Worm (Caenorhabditis elegans) whole organism, L1 larva: ENCODE data around the gene C25E10.13.

Source experiments
- C16A3.4 ChIP-seq: fragments of 150-350 bp; optimal IDR thresholded peaks from 2 replicates; lab custom pipeline; 2014; ENCODE audit warnings: missing biosample characterization, missing genetic modification characterization
- C34B4.2 ChIP-seq: sonication (generic microtip); optimal IDR thresholded peaks from 2 replicates; lab custom pipeline; 2017; ENCODE audit warnings: mild to moderate bottlenecking, missing genetic modification characterization, missing compliant biosample characterization
- aly-2 ChIP-seq: fragments of 150-350 bp; optimal IDR thresholded peaks from 2 replicates; lab custom pipeline; 2014; ENCODE audit warnings: missing biosample characterization, missing genetic modification characterization
- dpl-1 ChIP-seq, 3 experiments: fragments of 150-350 bp in 2 of 3; sonication (generic microtip) in 1 of 3; optimal IDR thresholded peaks; 2 replicates each; lab custom pipeline; 2014 to 2017; ENCODE audit warnings: missing biosample characterization in 3 of 3, missing genetic modification characterization in 3 of 3, missing genetic modification reagents in 3 of 3
- dsc-1 ChIP-seq: sonication (generic microtip); optimal IDR thresholded peaks from 2 replicates; lab custom pipeline; 2016; ENCODE audit warnings: mild to moderate bottlenecking, missing genetic modification characterization, missing compliant biosample characterization
- egl-27 ChIP-seq, 2 experiments: fragments of 150-350 bp in 1 of 2; sonication (generic microtip); optimal IDR thresholded peaks; 3 replicates each; lab custom pipeline; 2017 to 2018; ENCODE audit warnings: missing biosample characterization in 2 of 2, missing genetic modification characterization in 2 of 2, missing genetic modification reagents in 2 of 2
- fkh-10 ChIP-seq: sonication (generic microtip); optimal IDR thresholded peaks from 2 replicates; lab custom pipeline; 2017; ENCODE audit warnings: missing biosample characterization, missing genetic modification reagents, missing genetic modification characterization
- lin-14 ChIP-seq: fragments of 200-800 bp; sonication (Bioruptor generic); optimal IDR thresholded peaks from 2 replicates; lab custom pipeline; 2018; ENCODE audit warnings: mild to moderate bottlenecking, missing genetic modification characterization, moderate library complexity, missing compliant biosample characterization
- lin-39 ChIP-seq: fragments of 150-350 bp; optimal IDR thresholded peaks from 2 replicates; lab custom pipeline; 2014; ENCODE audit warnings: missing biosample characterization, missing genetic modification reagents, missing genetic modification characterization
- mdl-1 ChIP-seq, 2 experiments: fragments of 150-350 bp; optimal IDR thresholded peaks; 2 replicates each; lab custom pipeline; 2014 to 2017; ENCODE audit warnings: missing biosample characterization in 2 of 2, missing genetic modification characterization in 2 of 2, inconsistent platforms in 1 of 2
- nhr-90 ChIP-seq: sonication (generic microtip); optimal IDR thresholded peaks from 2 replicates; lab custom pipeline; 2016; ENCODE audit warnings: mild to moderate bottlenecking, missing genetic modification characterization, missing compliant biosample characterization; ENCODE audit not compliant: poor library complexity
- snpc-4 ChIP-seq: fragments of 150-350 bp; optimal IDR thresholded peaks from 2 replicates; lab custom pipeline; 2014; ENCODE audit warnings: missing biosample characterization, missing genetic modification characterization

- TF ChIP-seq egl-27 (tag; optimal IDR thresholded peaks at IDR 0.05; lab: Kevin White, UChicago), result no peak
- TF ChIP-seq fkh-10 (GFP tag; lab: Kevin White, UChicago), result no peak
- no peak for TF ChIP-seq dsc-1 (tag; lab: Kevin White, UChicago)
- TF ChIP-seq dpl-1 (GFP tag; optimal IDR thresholded peaks at IDR 0.05; lab: Kevin White, UChicago), result no peak
- TF ChIP-seq snpc-4 (tag; lab: Kevin White, UChicago), result no peak
- TF ChIP-seq lin-39 (tag; lab: Kevin White, UChicago), result no peak
- TF ChIP-seq aly-2, result no peak
- no peak for TF ChIP-seq nhr-90 (tag; lab: Kevin White, UChicago)
- no peak for TF ChIP-seq mdl-1 (tag; optimal IDR thresholded peaks at IDR 0.05; lab: Kevin White, UChicago)
- TF ChIP-seq lin-14, result no peak
- TF ChIP-seq C34B4.2 (tag; lab: Kevin White, UChicago), result no peak
- TF ChIP-seq C16A3.4 (tag; lab: Kevin White, UChicago), result no peak
Observed at ce11 chrV:9033267-9033666, 26.3 kb upstream of the C25E10.13 start, which contains the start of gene C25E10.4.
